Worm (Caenorhabditis elegans): ENCODE measurements around the gene acp-3.

- TF ChIP-seq athp-1 (tag; optimal IDR thresholded peaks at IDR 0.05) (no peak), F55B11.4 (tag; optimal IDR thresholded peaks at IDR 0.05; ENCODE audit: borderline replicate concordance, insufficient read depth) (no peak), ama-1 (optimal IDR thresholded peaks at IDR 0.05) (no peak), ama-1 (GFP tag; optimal IDR thresholded peaks at IDR 0.05) (no peak)
These were observed 25.9 kb downstream of the acp-3 start for ce11 chrII:8411002-8411401.

Data from whole organism, young adult.